Fruit fly (Drosophila melanogaster) whole organism, embryonic: ENCODE measurements around the gene CG16812.
A peak's percentile ranks its signal among the peaks of the same experiment; 100 is the strongest.

Experiments used
- Bgb ChIP-seq: fragments of 200-800 bp; sonication (Bioruptor generic); IDR thresholded peaks from 2 replicates; pipeline ENCODE4 v1.3.6; 2022; ENCODE audit warnings: missing biosample characterization, missing genetic modification characterization; ENCODE audit not compliant: partially characterized antibody
- CG17829 ChIP-seq: fragments of 200-800 bp; optimal IDR thresholded peaks from 2 replicates; lab custom pipeline; 2019; ENCODE audit warnings: missing biosample characterization, mild to moderate bottlenecking, missing genetic modification characterization, moderate library complexity
- CG2116 ChIP-seq: fragments of 200-800 bp; sonication (Bioruptor generic); optimal IDR thresholded peaks from 3 replicates; lab custom pipeline; 2018; ENCODE audit warnings: missing biosample characterization, mild to moderate bottlenecking, missing genetic modification characterization
- CG2120 ChIP-seq: fragments of 200-800 bp; sonication (Bioruptor generic); optimal IDR thresholded peaks from 3 replicates; lab custom pipeline; 2016; ENCODE audit warnings: missing biosample characterization, missing genetic modification characterization
- CG31441 ChIP-seq: fragments of 200-800 bp; sonication (Bioruptor generic); IDR thresholded peaks from 2 replicates; pipeline ENCODE4 v1.3.6; 2022; ENCODE audit warnings: missing biosample characterization, missing genetic modification characterization
- CG3726 ChIP-seq: fragments of 200-800 bp; sonication (Bioruptor generic); IDR thresholded peaks from 3 replicates; pipeline ENCODE4, ENCODE4 v1.3.6; 2022; ENCODE audit warnings: missing biosample characterization, missing genetic modification characterization
- Eip74EF ChIP-seq, 2 experiments: fragments of 200-800 bp in 1 of 2; fragments of >200 bp in 1 of 2; sonication (Bioruptor generic) in 1 of 2; optimal IDR thresholded peaks; 2 replicates each; lab custom pipeline; 2017 to 2019; ENCODE audit warnings: missing biosample characterization in 2 of 2, missing genetic modification characterization in 2 of 2, mild to moderate bottlenecking in 1 of 2, moderate library complexity in 1 of 2
- HLH3B ChIP-seq: fragments of 200-800 bp; sonication (Bioruptor generic); IDR thresholded peaks from 2 replicates; pipeline ENCODE4 v1.3.6; 2022; ENCODE audit warnings: missing biosample characterization, missing genetic modification characterization
- kni ChIP-seq: fragments of 200-800 bp; sonication (Bioruptor generic); optimal IDR thresholded peaks from 3 replicates; lab custom pipeline; 2017; ENCODE audit warnings: mild to moderate bottlenecking, missing biosample characterization, missing genetic modification reagents, missing genetic modification characterization
- lbe ChIP-seq: fragments of 200-800 bp; sonication (Bioruptor generic); optimal IDR thresholded peaks from 2 replicates; lab custom pipeline; 2016; ENCODE audit warnings: missing biosample characterization, mild to moderate bottlenecking, missing genetic modification characterization
- psq ChIP-seq: fragments of 200-800 bp; sonication (Bioruptor generic); optimal IDR thresholded peaks from 2 replicates; lab custom pipeline; 2017; ENCODE audit warnings: missing biosample characterization, missing genetic modification characterization
- tup ChIP-seq: fragments of 200-800 bp; sonication (Bioruptor generic); optimal IDR thresholded peaks from 2 replicates; lab custom pipeline; 2016; ENCODE audit warnings: missing biosample characterization, mild to moderate bottlenecking, missing genetic modification characterization, moderate library complexity

- TF ChIP-seq CG17829 (tag; lab: Kevin White, UChicago) (peak; percentile 89), CG31441 (no peak), tup (GFP tag; lab: Kevin White, UChicago) (peak; percentile 66), Eip74EF (GFP tag; optimal IDR thresholded peaks at IDR 0.05; lab: Kevin White, UChicago) (no peak), CG3726 (no peak), Bgb (no peak), CG2116 (GFP tag; lab: Kevin White, UChicago) (peak; percentile 74), CG2120 (GFP tag; lab: Kevin White, UChicago) (peak; percentile 80), HLH3B (GFP tag; lab: Robert Waterston, UW) (peak; percentile 76), psq (GFP tag; lab: Kevin White, UChicago) (peak; percentile 46), lbe (GFP tag; lab: Kevin White, UChicago) (no peak), kni (no peak)
Measured at dm6 chr2L:13191894-13192293, 30.5 kb upstream of the CG16812 start, which contains the start of the genes CG16974 and Edem2.
